Fruit fly (Drosophila melanogaster): ENCODE measurements around the gene CG42763.

Gene CG42763

DNA sequence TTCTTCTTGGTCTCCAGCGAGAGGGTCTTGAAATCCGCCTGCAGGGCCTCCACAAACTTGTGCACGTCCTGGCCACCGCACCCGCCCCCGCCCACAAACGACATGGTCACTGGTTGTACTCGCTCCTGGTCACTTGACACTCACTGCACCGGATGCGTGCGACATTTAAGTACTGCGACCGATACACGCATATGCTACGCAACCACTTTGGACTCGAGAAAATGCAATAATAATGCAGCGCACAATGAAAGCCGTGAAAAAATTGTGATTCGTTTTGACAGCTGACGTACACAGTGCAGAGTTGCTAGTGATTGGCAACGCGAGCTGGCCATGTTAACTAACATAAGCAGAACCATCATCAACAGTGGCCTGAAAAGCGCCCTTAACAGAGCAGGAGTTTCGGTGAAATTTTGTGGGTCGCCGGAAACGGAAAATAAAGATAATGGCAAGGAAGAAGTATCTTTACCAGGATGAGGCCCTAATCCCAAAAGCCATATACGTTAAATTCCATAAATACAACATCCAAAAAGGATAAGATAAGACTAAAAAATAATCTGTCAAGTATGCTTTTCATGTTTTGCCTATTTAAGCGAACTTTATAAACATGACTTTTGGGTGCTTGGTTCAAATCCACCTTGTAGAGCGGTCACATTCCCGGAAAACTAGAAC is 21.1 kb downstream of the CG42763 start, which contains the start of the genes mon2 and CG8673:
mon2 (minus strand) TSS at position 300 of the 669 bp plus-strand sequence.
CG8673 (plus strand) TSS at position 619 of the 669 bp plus-strand sequence.
- no peak for TF ChIP-seq foxo (GFP tag; optimal IDR thresholded peaks at IDR 0.05)

DNA sequence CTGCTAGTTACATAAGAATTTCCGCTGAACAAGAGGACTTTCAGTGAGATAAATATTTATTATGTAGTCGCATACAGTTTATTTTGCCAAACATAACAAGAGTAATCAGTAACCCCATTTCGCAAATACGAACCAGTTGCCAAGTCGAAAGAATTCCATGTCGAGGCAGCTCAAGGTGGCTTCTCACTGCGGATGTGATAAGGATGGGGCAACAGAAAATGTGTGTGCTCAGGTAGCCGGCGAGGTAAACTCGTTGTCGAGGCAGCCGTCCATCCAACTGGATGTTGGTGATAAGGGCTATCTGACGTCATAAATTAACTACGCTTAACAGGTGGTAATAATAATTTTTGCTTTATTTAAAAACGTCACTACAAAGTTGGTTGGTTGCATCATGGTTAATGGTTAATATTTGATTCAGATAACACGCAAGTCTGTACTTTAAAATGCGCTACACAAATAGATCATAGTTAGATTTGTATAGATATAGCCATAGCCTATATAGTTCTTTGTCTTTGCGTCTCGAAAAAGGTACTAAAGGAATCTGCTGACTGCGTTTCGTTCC is 28.2 kb downstream of the CG42763 start:
- TF ChIP-seq usp (GFP tag; optimal IDR thresholded peaks at IDR 0.05) (no peak), tai (GFP tag; optimal IDR thresholded peaks at IDR 0.05) (no peak), pan (optimal IDR thresholded peaks at IDR 0.05) (no peak), h (GFP tag; optimal IDR thresholded peaks at IDR 0.05) (no peak), Dfd (GFP tag; optimal IDR thresholded peaks at IDR 0.05) (no peak)

DNA sequence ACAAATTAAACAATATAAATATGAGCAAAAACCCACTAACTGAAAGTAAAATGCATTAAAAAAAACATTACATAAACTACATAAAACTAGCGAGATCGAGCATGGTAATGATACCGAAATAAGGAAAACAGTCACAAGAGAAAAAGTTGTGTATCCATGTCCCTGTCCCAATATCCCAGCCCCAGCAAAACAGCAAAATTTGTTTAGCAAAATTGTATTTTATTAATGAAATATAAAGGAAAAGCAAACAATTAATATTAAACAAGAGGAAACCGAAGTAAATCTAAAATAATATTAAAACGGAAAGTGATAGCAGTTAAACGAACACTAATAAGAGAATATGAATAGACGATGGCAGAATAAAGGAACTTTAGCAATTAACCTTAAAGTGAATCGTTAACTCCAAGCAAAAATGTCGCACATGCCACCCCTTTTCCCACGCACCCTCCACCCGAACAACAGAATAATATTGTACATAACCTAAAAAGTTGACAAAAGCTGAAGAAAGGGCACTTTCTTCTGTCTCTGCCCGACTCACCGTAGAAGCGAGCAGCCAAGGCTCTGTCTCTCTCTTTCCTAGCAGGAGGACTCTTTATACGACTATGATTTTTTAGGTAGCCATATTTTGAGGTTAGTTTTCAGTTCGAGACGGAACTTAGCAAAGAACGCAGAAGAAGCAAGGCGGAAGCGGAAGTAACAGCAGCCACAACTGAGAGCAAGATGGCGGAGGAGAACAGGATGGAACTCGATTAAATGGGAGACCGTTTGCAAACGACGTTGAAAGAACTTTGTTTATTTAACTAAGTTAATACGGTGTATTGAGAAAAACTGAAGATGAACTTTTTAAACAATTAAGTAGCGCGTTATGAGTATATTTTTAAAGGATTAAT is 34.1 kb downstream of the CG42763 start:
- TF ChIP-seq ey (GFP tag; optimal IDR thresholded peaks at IDR 0.05): no peak
- TF ChIP-seq HLH106 (tag; optimal IDR thresholded peaks at IDR 0.05): no peak
- TF ChIP-seq CrebA (GFP tag; optimal IDR thresholded peaks at IDR 0.05; ENCODE audit: borderline replicate concordance): no peak
- no peak for TF ChIP-seq jim (GFP tag; optimal IDR thresholded peaks at IDR 0.05)
- no peak for TF ChIP-seq Sp1 (GFP tag; optimal IDR thresholded peaks at IDR 0.05)
- TF ChIP-seq h (GFP tag; optimal IDR thresholded peaks at IDR 0.05): no peak
- TF ChIP-seq Abd-B (GFP tag; optimal IDR thresholded peaks at IDR 0.05): no peak
- TF ChIP-seq usp (GFP tag; optimal IDR thresholded peaks at IDR 0.05): no peak
- TF ChIP-seq Dif (GFP tag; optimal IDR thresholded peaks at IDR 0.05; ENCODE audit: partially characterized antibody): no peak
- no peak for TF ChIP-seq br (GFP tag; optimal IDR thresholded peaks at IDR 0.05)
- TF ChIP-seq Hr78 (GFP tag; optimal IDR thresholded peaks at IDR 0.05): no peak
- no peak for TF ChIP-seq pan (optimal IDR thresholded peaks at IDR 0.05)
- TF ChIP-seq brk (GFP tag; optimal IDR thresholded peaks at IDR 0.05): no peak
- no peak for TF ChIP-seq Rel (GFP tag; optimal IDR thresholded peaks at IDR 0.05)
- TF ChIP-seq Rel (tag; optimal IDR thresholded peaks at IDR 0.05): no peak
- TF ChIP-seq rgr (GFP tag; optimal IDR thresholded peaks at IDR 0.05): no peak
- TF ChIP-seq GATAd (GFP tag; optimal IDR thresholded peaks at IDR 0.05): no peak
- no peak for TF ChIP-seq tai (GFP tag; optimal IDR thresholded peaks at IDR 0.05)

DNA sequence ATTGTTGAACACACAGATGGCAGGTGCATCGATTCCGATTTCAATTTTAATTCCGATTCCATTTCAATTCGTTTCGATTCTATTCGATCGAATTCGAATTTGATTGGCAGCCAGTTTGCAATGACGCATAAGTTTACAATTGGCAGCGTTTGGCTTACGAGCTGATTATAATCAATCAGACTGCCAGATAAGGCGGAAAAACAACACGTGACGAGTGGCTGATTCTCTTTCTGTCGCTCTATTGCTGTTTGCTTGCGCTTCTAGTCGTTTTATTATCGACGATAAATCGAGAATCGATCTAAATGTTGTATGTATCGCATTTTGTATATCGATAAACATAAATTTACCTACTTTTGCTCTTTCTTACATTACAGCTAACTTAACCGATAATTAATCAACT is 40.2 kb downstream of the CG42763 start:
- no peak for TF ChIP-seq psq (GFP tag; optimal IDR thresholded peaks at IDR 0.05)
- no peak for TF ChIP-seq Abd-B (GFP tag; optimal IDR thresholded peaks at IDR 0.05)
- no peak for TF ChIP-seq Myc (optimal IDR thresholded peaks at IDR 0.05)
- TF ChIP-seq foxo (GFP tag; optimal IDR thresholded peaks at IDR 0.05): no peak
- TF ChIP-seq dmrt93B (GFP tag; optimal IDR thresholded peaks at IDR 0.05): no peak
- no peak for TF ChIP-seq Hr83 (GFP tag; optimal IDR thresholded peaks at IDR 0.05; ENCODE audit: poor library complexity, severe bottlenecking)
- TF ChIP-seq GATAd (GFP tag; optimal IDR thresholded peaks at IDR 0.05): no peak
- TF ChIP-seq usp (GFP tag; optimal IDR thresholded peaks at IDR 0.05): no peak
- no peak for TF ChIP-seq woc (GFP tag; optimal IDR thresholded peaks at IDR 0.05)
- no peak for TF ChIP-seq Hr78 (GFP tag; optimal IDR thresholded peaks at IDR 0.05)
- TF ChIP-seq Hnf4 (GFP tag; optimal IDR thresholded peaks at IDR 0.05): no peak
- TF ChIP-seq brk (GFP tag; optimal IDR thresholded peaks at IDR 0.05): no peak
- TF ChIP-seq Jra (GFP tag; optimal IDR thresholded peaks at IDR 0.05): no peak
- TF ChIP-seq OdsH (GFP tag; optimal IDR thresholded peaks at IDR 0.05): no peak
- no peak for TF ChIP-seq N (GFP tag; optimal IDR thresholded peaks at IDR 0.05)

DNA sequence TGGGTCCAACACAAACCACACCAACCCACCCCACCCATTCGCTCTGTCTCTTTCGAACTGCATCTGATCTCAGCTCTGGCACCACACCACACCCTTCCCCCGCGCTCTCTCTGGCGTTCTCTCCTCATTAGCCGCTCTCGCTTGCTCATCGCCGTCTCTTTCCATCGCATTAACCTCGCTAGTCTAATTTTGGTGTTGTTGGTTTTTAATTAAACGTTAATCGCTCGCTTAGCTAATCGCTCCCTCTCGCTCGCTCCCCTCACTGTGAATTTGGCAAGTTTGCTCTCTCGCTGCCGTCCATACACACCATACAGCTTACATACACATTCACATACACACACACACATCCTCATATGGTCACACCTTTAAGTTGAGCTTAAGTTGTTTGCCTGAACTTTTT is 40.8 kb downstream of the CG42763 start:
- TF ChIP-seq woc (GFP tag; optimal IDR thresholded peaks at IDR 0.05) (no peak), foxo (GFP tag; optimal IDR thresholded peaks at IDR 0.05) (no peak), psq (GFP tag; optimal IDR thresholded peaks at IDR 0.05) (no peak), dl (GFP tag; optimal IDR thresholded peaks at IDR 0.05; ENCODE audit: insufficient read depth in 1 of 2, partially characterized antibody in 2 of 2) (peak in 1 of 2 experiments; percentile 47), br (GFP tag; optimal IDR thresholded peaks at IDR 0.05) (no peak), tai (GFP tag; optimal IDR thresholded peaks at IDR 0.05) (no peak), Hr83 (GFP tag; optimal IDR thresholded peaks at IDR 0.05; ENCODE audit: poor library complexity, severe bottlenecking) (no peak), dsf (GFP tag; optimal IDR thresholded peaks at IDR 0.05; ENCODE audit: borderline replicate concordance) (no peak), Dif (GFP tag; optimal IDR thresholded peaks at IDR 0.05; ENCODE audit: partially characterized antibody) (peak; percentile 65), Vsx2 (GFP tag; optimal IDR thresholded peaks at IDR 0.05; ENCODE audit: partially characterized antibody) (peak; percentile 97)

Data from whole organism, wandering third instar larva.